Worm (Caenorhabditis elegans): ENCODE measurements around the gene R08F11.7.

- TF ChIP-seq lsy-2 (tag; optimal IDR thresholded peaks at IDR 0.05): no peak
- TF ChIP-seq mep-1 (tag; optimal IDR thresholded peaks at IDR 0.05): no peak
- no peak for TF ChIP-seq unc-39 (tag; optimal IDR thresholded peaks at IDR 0.05)
- TF ChIP-seq pha-4 (tag; optimal IDR thresholded peaks at IDR 0.05): no peak
- no peak for TF ChIP-seq ztf-11 (tag; optimal IDR thresholded peaks at IDR 0.05)
- no peak for TF ChIP-seq blmp-1 (tag; optimal IDR thresholded peaks at IDR 0.05)
Observed at ce11 chrV:3805961-3806360, 16.1 kb downstream of the R08F11.7 start, which contains the start of gene srw-7.
